Worm (Caenorhabditis elegans): ENCODE measurements around the gene mrpl-30.

Gene mrpl-30

DNA sequence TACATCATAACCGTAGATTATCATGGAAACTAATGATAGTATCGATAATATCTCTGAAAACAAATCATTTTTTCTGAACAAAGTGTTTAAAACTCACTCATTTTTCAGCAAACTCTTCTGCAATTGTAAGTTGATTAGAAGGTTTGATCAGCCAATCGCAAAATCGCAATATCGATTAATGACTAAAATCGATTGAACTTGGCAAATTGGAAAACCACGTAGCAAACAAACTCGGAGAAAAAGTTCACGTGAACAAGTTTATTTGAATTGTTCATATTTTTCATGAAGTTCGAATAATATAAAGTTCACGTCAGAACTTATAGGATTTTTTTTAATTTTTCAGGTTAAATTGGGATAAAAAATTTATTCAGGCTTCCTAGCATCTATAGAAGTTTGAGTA is 38.9 kb downstream of the mrpl-30 start, which contains the start of gene H04J21.1:
H04J21.1 (minus strand) TSS at position 101 of the 400 bp plus-strand sequence.
- no peak for TF ChIP-seq mdl-1 (tag; optimal IDR thresholded peaks at IDR 0.05)
- TF ChIP-seq aha-1 (tag), result peak; percentile 11

ce11 chrIII:2368424-2368823 is 42.4 kb downstream of the mrpl-30 start, which contains the start of gene H04J21.4:
Gene H04J21.4, minus strand, starts transcription at chrIII:2368524.
- TF ChIP-seq aha-1 (tag), result peak; percentile 88
- TF ChIP-seq set-16 (GFP tag; IDR thresholded peaks at IDR 0.05), result no peak

DNA sequence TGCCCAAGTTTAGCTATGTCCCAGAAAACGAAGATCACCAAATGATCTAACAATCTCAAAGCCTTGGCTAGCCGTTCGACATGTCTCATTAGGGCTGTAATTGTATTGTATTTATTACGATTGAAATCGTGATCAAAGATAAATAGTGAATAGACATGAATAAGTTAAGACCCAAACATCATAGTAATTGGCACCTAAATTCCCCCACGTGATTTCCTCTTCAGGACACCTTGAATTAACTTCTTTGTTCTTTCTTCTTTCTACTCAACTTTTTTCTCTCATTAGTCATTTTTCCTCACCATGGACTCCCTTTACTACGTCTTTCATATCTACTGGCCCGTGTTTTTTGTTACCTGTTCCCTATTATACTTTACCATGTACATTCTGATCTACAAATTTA is 48.1 kb downstream of the mrpl-30 start, which contains the start of gene srd-69:
srd-69 (plus strand) TSS at position 301 of the 400 bp plus-strand sequence.
- TF ChIP-seq Y48G9A.11 (GFP tag; IDR thresholded peaks at IDR 0.05) (no peak), php-3 (GFP tag; IDR thresholded peaks at IDR 0.05) (no peak), unc-39 (tag; optimal IDR thresholded peaks at IDR 0.05) (no peak), daf-8 (GFP tag; IDR thresholded peaks at IDR 0.05) (no peak), ZK337.2 (GFP tag; IDR thresholded peaks at IDR 0.05) (no peak), zfp-2 (tag; optimal IDR thresholded peaks at IDR 0.05) (no peak), lin-38 (GFP tag; IDR thresholded peaks at IDR 0.05) (no peak), aly-2 (tag; optimal IDR thresholded peaks at IDR 0.05) (no peak), jun-1 (tag; optimal IDR thresholded peaks at IDR 0.05) (no peak), ceh-28 (tag; optimal IDR thresholded peaks at IDR 0.05) (no peak), ces-1 (GFP tag; optimal IDR thresholded peaks at IDR 0.05) (no peak), nhr-111 (GFP tag; optimal IDR thresholded peaks at IDR 0.05) (no peak), cey-2 (tag; optimal IDR thresholded peaks at IDR 0.05; ENCODE audit: borderline replicate concordance, insufficient read depth) (no peak), lin-1 (GFP tag; IDR thresholded peaks at IDR 0.05) (no peak), spr-1 (tag; optimal IDR thresholded peaks at IDR 0.05) (no peak), snpc-1.2 (GFP tag; IDR thresholded peaks at IDR 0.05) (no peak), unc-62 (GFP tag; optimal IDR thresholded peaks at IDR 0.05 in 1 of 2) (no peak), unc-62 (tag; optimal IDR thresholded peaks at IDR 0.05) (no peak), skn-1 (tag; optimal IDR thresholded peaks at IDR 0.05) (no peak), tra-1 (GFP tag; IDR thresholded peaks at IDR 0.05) (no peak), dmd-8 (GFP tag; IDR thresholded peaks at IDR 0.05) (no peak)
